Worm (Caenorhabditis elegans) whole organism, young adult: ENCODE data around the gene C50F4.16.

Experiments used
- F39B2.1 ChIP-seq: fragments of 200-800 bp; sonication (Bioruptor generic); IDR thresholded peaks from 2 replicates; pipeline ENCODE4 v1.3.6; 2022; ENCODE audit warnings: missing genetic modification reagents, missing genetic modification characterization, missing compliant biosample characterization
- Y79H2A.3 ChIP-seq: fragments of 200-800 bp; sonication (Bioruptor generic); conservative IDR thresholded peaks from 2 replicates; pipeline ENCODE4 v1.3.6; 2022; ENCODE audit warnings: missing genetic modification reagents, missing genetic modification characterization, missing compliant biosample characterization
- attf-3 ChIP-seq: fragments of 200-800 bp; sonication (Bioruptor generic); conservative IDR thresholded peaks from 2 replicates; pipeline ENCODE4 v1.3.6; 2022; ENCODE audit warnings: missing genetic modification reagents, missing genetic modification characterization, missing compliant biosample characterization
- ets-4 ChIP-seq: fragments of 200-800 bp; sonication (Bioruptor generic); optimal IDR thresholded peaks from 2 replicates; lab custom pipeline; 2018; ENCODE audit warnings: mild to moderate bottlenecking, missing genetic modification characterization, missing compliant biosample characterization
- madf-3 ChIP-seq: fragments of 200-800 bp; sonication (Bioruptor generic); IDR thresholded peaks from 2 replicates; pipeline ENCODE4 v1.3.6; 2022; ENCODE audit warnings: missing genetic modification reagents, missing genetic modification characterization, missing compliant biosample characterization
- sptf-2 ChIP-seq: fragments of 200-800 bp; sonication (Bioruptor generic); optimal IDR thresholded peaks from 2 replicates; lab custom pipeline; 2018; ENCODE audit warnings: mild to moderate bottlenecking, missing genetic modification characterization, missing compliant biosample characterization

DNA sequence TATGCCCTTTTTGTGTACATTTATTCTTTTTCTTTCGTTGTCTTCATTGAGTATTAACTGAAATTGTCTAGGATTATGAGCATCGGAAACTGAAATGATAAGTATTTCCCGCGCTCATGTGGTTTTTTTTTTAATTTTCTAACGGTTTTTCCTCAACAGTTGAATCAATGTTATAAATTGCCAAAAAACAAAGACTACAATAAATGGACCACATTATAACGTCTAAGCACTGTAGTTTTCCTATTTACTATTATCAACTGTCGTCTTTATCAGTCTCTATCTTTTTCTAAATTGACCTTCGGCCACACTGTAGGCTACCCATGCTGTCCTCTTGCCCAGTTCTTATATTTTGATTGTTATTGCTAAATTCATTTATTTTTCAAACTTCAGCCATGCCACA, 33.7 kb downstream of the C50F4.16 start, which contains the start of gene acs-14:
- TF ChIP-seq ets-4 (no peak), Y79H2A.3 (GFP tag; lab: Robert Waterston, UW) (no peak), F39B2.1 (no peak), attf-3 (GFP tag; lab: Robert Waterston, UW) (no peak), madf-3 (GFP tag; lab: Robert Waterston, UW) (no peak), sptf-2 (GFP tag; lab: Kevin White, UChicago) (no peak)
